Fruit fly (Drosophila melanogaster): ENCODE measurements around the gene Ddc.
A peak's percentile ranks its signal among the peaks of the same experiment; 100 is the strongest.

Ddc gene

dm6 chr2L:19074099-19074828 lies 45.8 kb downstream of the Ddc start, which contains the start of gene CG17572:
CG17572 (minus strand) TSS chr2L:19074149.
- TF ChIP-seq dsf (GFP tag; optimal IDR thresholded peaks at IDR 0.05; ENCODE audit: borderline replicate concordance), result no peak
- no peak for TF ChIP-seq Abd-B (GFP tag; optimal IDR thresholded peaks at IDR 0.05)
- TF ChIP-seq CG9705 (GFP tag; optimal IDR thresholded peaks at IDR 0.05), result no peak

dm6 chr2L:19071713-19072112 lies 48.4 kb downstream of the Ddc start:
- TF ChIP-seq CrebA (GFP tag; optimal IDR thresholded peaks at IDR 0.05; ENCODE audit: borderline replicate concordance) (no peak), dsf (GFP tag; optimal IDR thresholded peaks at IDR 0.05; ENCODE audit: borderline replicate concordance) (no peak), CG9705 (GFP tag; optimal IDR thresholded peaks at IDR 0.05) (no peak), fru (GFP tag; optimal IDR thresholded peaks at IDR 0.05) (peak; percentile 31), h (GFP tag; optimal IDR thresholded peaks at IDR 0.05) (peak; percentile 42), Sp1 (GFP tag; optimal IDR thresholded peaks at IDR 0.05) (no peak), br (GFP tag; optimal IDR thresholded peaks at IDR 0.05) (peak; percentile 29), foxo (GFP tag; optimal IDR thresholded peaks at IDR 0.05) (peak in 1 of 2 experiments; percentile 39), sv (GFP tag; optimal IDR thresholded peaks at IDR 0.05) (no peak), tai (GFP tag; optimal IDR thresholded peaks at IDR 0.05) (no peak), dmrt93B (GFP tag; optimal IDR thresholded peaks at IDR 0.05) (peak; percentile 14), brk (GFP tag; optimal IDR thresholded peaks at IDR 0.05) (no peak), Myc (optimal IDR thresholded peaks at IDR 0.05) (no peak), Mio (GFP tag; optimal IDR thresholded peaks at IDR 0.05) (no peak), woc (GFP tag; optimal IDR thresholded peaks at IDR 0.05) (peak; percentile 73), dl (GFP tag; optimal IDR thresholded peaks at IDR 0.05; ENCODE audit: insufficient read depth in 1 of 2, partially characterized antibody in 2 of 2) (no peak), HLH106 (tag; optimal IDR thresholded peaks at IDR 0.05) (peak; percentile 62), CG32264 (GFP tag; optimal IDR thresholded peaks at IDR 0.05) (no peak), OdsH (GFP tag; optimal IDR thresholded peaks at IDR 0.05) (peak; percentile 12), rgr (GFP tag; optimal IDR thresholded peaks at IDR 0.05) (no peak), Hnf4 (GFP tag; optimal IDR thresholded peaks at IDR 0.05) (no peak), Dfd (GFP tag; optimal IDR thresholded peaks at IDR 0.05) (no peak), ey (GFP tag; optimal IDR thresholded peaks at IDR 0.05) (peak; percentile 29)

dm6 chr2L:19069548-19070145 lies 50.5 kb downstream of the Ddc start, which contains the start of gene CG10702:
CG10702 (minus strand) TSS chr2L:19069851.
- TF ChIP-seq dsf (GFP tag; optimal IDR thresholded peaks at IDR 0.05; ENCODE audit: borderline replicate concordance) (no peak), woc (GFP tag; optimal IDR thresholded peaks at IDR 0.05) (peak; percentile 45), Sp1 (GFP tag; optimal IDR thresholded peaks at IDR 0.05) (no peak)

- no peak for TF ChIP-seq Rel (GFP tag; optimal IDR thresholded peaks at IDR 0.05)
- no peak for TF ChIP-seq Rel (tag; optimal IDR thresholded peaks at IDR 0.05)
- no peak for TF ChIP-seq Abd-B (GFP tag; optimal IDR thresholded peaks at IDR 0.05)
- TF ChIP-seq dmrt93B (GFP tag; optimal IDR thresholded peaks at IDR 0.05), result no peak
- TF ChIP-seq CG32264 (GFP tag; optimal IDR thresholded peaks at IDR 0.05), result no peak
- no peak for TF ChIP-seq lola (GFP tag; optimal IDR thresholded peaks at IDR 0.05)
- no peak for TF ChIP-seq Jra (GFP tag; optimal IDR thresholded peaks at IDR 0.05)
- TF ChIP-seq Dfd (GFP tag; optimal IDR thresholded peaks at IDR 0.05), result no peak
- no peak for TF ChIP-seq fru (GFP tag; optimal IDR thresholded peaks at IDR 0.05)
- TF ChIP-seq OdsH (GFP tag; optimal IDR thresholded peaks at IDR 0.05), result no peak
- TF ChIP-seq dsf (GFP tag; optimal IDR thresholded peaks at IDR 0.05; ENCODE audit: borderline replicate concordance), result no peak
- no peak for TF ChIP-seq GATAd (GFP tag; optimal IDR thresholded peaks at IDR 0.05)
- TF ChIP-seq brk (GFP tag; optimal IDR thresholded peaks at IDR 0.05), result no peak
- TF ChIP-seq foxo (GFP tag; optimal IDR thresholded peaks at IDR 0.05), result no peak
- TF ChIP-seq sv (GFP tag; optimal IDR thresholded peaks at IDR 0.05), result no peak
Measured at dm6 chr2L:19068393-19068792, 51.7 kb downstream of the Ddc start.

Data from whole organism, wandering third instar larva.